Fruit fly (Drosophila melanogaster) whole organism, wandering third instar larva: ENCODE measurements around the gene CG5783.

Experiments
- CG9705 ChIP-seq: fragments of 200-800 bp; sonication (Bioruptor generic); optimal IDR thresholded peaks from 2 replicates; lab custom pipeline; 2018; ENCODE audit warnings: missing biosample characterization, mild to moderate bottlenecking, missing genetic modification characterization
- Dfd ChIP-seq: fragments of >200 bp; optimal IDR thresholded peaks from 2 replicates; lab custom pipeline; 2017; ENCODE audit warnings: missing biosample characterization, missing genetic modification characterization
- OdsH ChIP-seq: fragments of 200-800 bp; sonication (Bioruptor generic); optimal IDR thresholded peaks from 2 replicates; lab custom pipeline; 2016; ENCODE audit warnings: missing biosample characterization, mild to moderate bottlenecking, missing genetic modification characterization
- Rel ChIP-seq, 2 experiments: fragments of 200-800 bp; sonication (Bioruptor generic) in 1 of 2; optimal IDR thresholded peaks; 2 replicates in 1 of 2; 3 replicates in 1 of 2; lab custom pipeline; 2016 to 2019; ENCODE audit warnings: mild to moderate bottlenecking in 2 of 2, missing biosample characterization in 2 of 2, missing genetic modification characterization in 2 of 2, moderate library complexity in 1 of 2
- br ChIP-seq: fragments of 200-800 bp; sonication (Bioruptor generic); optimal IDR thresholded peaks from 2 replicates; lab custom pipeline; 2016; ENCODE audit warnings: missing biosample characterization, missing genetic modification characterization
- fru ChIP-seq: fragments of 200-800 bp; sonication (Bioruptor generic); optimal IDR thresholded peaks from 3 replicates; lab custom pipeline; 2016; ENCODE audit warnings: missing biosample characterization, mild to moderate bottlenecking, missing genetic modification characterization
- h ChIP-seq: fragments of 200-800 bp; sonication (Bioruptor generic); optimal IDR thresholded peaks from 3 replicates; lab custom pipeline; 2016; ENCODE audit warnings: missing biosample characterization, mild to moderate bottlenecking, missing genetic modification characterization
- jim ChIP-seq: fragments of 175-275, 200-325 bp; sonication (Bioruptor generic); optimal IDR thresholded peaks from 2 replicates; lab custom pipeline; 2016; ENCODE audit warnings: missing biosample characterization, mild to moderate bottlenecking, missing genetic modification characterization
- psq ChIP-seq: fragments of 200-800 bp; sonication (Bioruptor generic); optimal IDR thresholded peaks from 3 replicates; lab custom pipeline; 2017; ENCODE audit warnings: missing biosample characterization, mild to moderate bottlenecking, missing genetic modification characterization, moderate library complexity
- rgr ChIP-seq: fragments of 200-800 bp; sonication (Bioruptor generic); optimal IDR thresholded peaks from 3 replicates; lab custom pipeline; 2016; ENCODE audit warnings: missing biosample characterization, mild to moderate bottlenecking, missing genetic modification characterization
- sv ChIP-seq: fragments of 200-800 bp; sonication (Bioruptor generic); optimal IDR thresholded peaks from 3 replicates; lab custom pipeline; 2016; ENCODE audit warnings: missing biosample characterization, missing genetic modification characterization
- usp ChIP-seq: fragments of >200 bp; optimal IDR thresholded peaks from 2 replicates; lab custom pipeline; 2017; ENCODE audit warnings: missing biosample characterization, missing genetic modification characterization

DNA sequence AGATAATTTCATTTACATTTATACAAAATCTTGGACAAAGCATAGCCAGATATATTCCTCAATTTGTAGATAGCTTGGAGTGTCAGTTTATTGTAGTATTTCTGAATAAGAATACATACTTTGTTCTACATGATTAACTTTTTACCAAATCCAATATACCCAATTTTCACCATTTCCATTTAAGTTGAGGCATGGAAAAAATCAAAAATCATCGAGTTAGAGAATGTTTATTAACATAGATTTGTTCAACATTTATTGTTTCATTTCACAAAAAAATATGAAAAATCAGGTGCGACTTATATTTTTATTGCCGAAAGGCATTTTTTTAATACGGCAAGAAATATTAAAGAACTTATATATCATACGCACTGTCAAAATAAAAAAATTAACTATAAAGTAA, 30.2 kb upstream of the CG5783 start, which contains the start of gene Grl36b:
- no peak for TF ChIP-seq Rel (GFP tag; optimal IDR thresholded peaks at IDR 0.05; lab: Kevin White, UChicago)
- TF ChIP-seq Rel (tag; optimal IDR thresholded peaks at IDR 0.05; lab: Kevin White, UChicago): no peak
- TF ChIP-seq CG9705 (GFP tag; lab: Kevin White, UChicago): no peak
- no peak for TF ChIP-seq h
- no peak for TF ChIP-seq psq (GFP tag; lab: Kevin White, UChicago)
- TF ChIP-seq usp (GFP tag; lab: Kevin White, UChicago): no peak
- no peak for TF ChIP-seq rgr (GFP tag; lab: Kevin White, UChicago)
- TF ChIP-seq fru (GFP tag; lab: Kevin White, UChicago): no peak
- TF ChIP-seq Dfd (GFP tag; lab: Kevin White, UChicago): no peak
- no peak for TF ChIP-seq sv
- TF ChIP-seq jim (GFP tag; lab: Kevin White, UChicago): no peak
- TF ChIP-seq OdsH (GFP tag; lab: Kevin White, UChicago): no peak
- no peak for TF ChIP-seq br (GFP tag; lab: Kevin White, UChicago)
